Fruit fly (Drosophila melanogaster) whole organism, embryonic: ENCODE results near the gene Gr22c.
A peak's percentile ranks its signal among the peaks of the same experiment; 100 is the strongest.

Source experiments
- Atf-2 ChIP-seq: fragments of 200-800 bp; sonication (Bioruptor generic); optimal IDR thresholded peaks from 2 replicates; lab custom pipeline; 2016; ENCODE audit warnings: missing biosample characterization, missing genetic modification characterization
- BEAF-32 ChIP-seq: fragments of 200-800 bp; sonication (Bioruptor generic); optimal IDR thresholded peaks from 3 replicates; lab custom pipeline; 2017; ENCODE audit warnings: missing biosample characterization, missing genetic modification characterization, mild to moderate bottlenecking, moderate library complexity, missing genetic modification reagents
- Bgb ChIP-seq: fragments of 200-800 bp; sonication (Bioruptor generic); IDR thresholded peaks from 2 replicates; pipeline ENCODE4 v1.3.6; 2022; ENCODE audit warnings: missing biosample characterization, missing genetic modification characterization; ENCODE audit not compliant: partially characterized antibody
- CG13287 ChIP-seq: fragments of 200-800 bp; sonication (Bioruptor generic); IDR thresholded peaks from 2 replicates; pipeline ENCODE4 v1.3.6; 2022; ENCODE audit warnings: missing biosample characterization, missing genetic modification characterization; ENCODE audit not compliant: partially characterized antibody
- CG14710 ChIP-seq: fragments of 200-800 bp; sonication (Bioruptor generic); optimal IDR thresholded peaks from 3 replicates; lab custom pipeline; 2019; ENCODE audit warnings: missing biosample characterization, mild to moderate bottlenecking, missing genetic modification characterization, moderate library complexity
- CG14860 ChIP-seq: fragments of 200-800 bp; sonication (Bioruptor generic); IDR thresholded peaks from 3 replicates; pipeline ENCODE4 v1.3.6; 2022; ENCODE audit warnings: missing biosample characterization, missing genetic modification characterization; ENCODE audit not compliant: partially characterized antibody
- CG15514 ChIP-seq: fragments of 200-800 bp; sonication (Bioruptor generic); optimal IDR thresholded peaks from 3 replicates; lab custom pipeline; 2017; ENCODE audit warnings: missing biosample characterization, missing genetic modification characterization, mild to moderate bottlenecking, moderate library complexity, missing genetic modification reagents
- CG1603 ChIP-seq: fragments of 200-800 bp; sonication (Bioruptor generic); optimal IDR thresholded peaks from 2 replicates; lab custom pipeline; 2019; ENCODE audit warnings: missing biosample characterization, mild to moderate bottlenecking, missing genetic modification characterization, moderate library complexity
- CG16813 ChIP-seq: fragments of 200-800 bp; sonication (Bioruptor generic); IDR thresholded peaks from 3 replicates; pipeline ENCODE4 v1.3.6; 2022; ENCODE audit warnings: missing biosample characterization, missing genetic modification characterization; ENCODE audit not compliant: partially characterized antibody
- CG17912 ChIP-seq: fragments of 200-800 bp; sonication (Bioruptor generic); optimal IDR thresholded peaks from 2 replicates; lab custom pipeline; 2018; ENCODE audit warnings: missing biosample characterization, mild to moderate bottlenecking, missing genetic modification characterization
- CG31441 ChIP-seq: fragments of 200-800 bp; sonication (Bioruptor generic); IDR thresholded peaks from 2 replicates; pipeline ENCODE4 v1.3.6; 2022; ENCODE audit warnings: missing biosample characterization, missing genetic modification characterization
- CG32767 ChIP-seq: fragments of 200-800 bp; sonication (Bioruptor generic); IDR thresholded peaks from 2 replicates; pipeline ENCODE4 v1.3.6; 2022; ENCODE audit warnings: missing biosample characterization, missing genetic modification characterization
- CG42726 ChIP-seq: fragments of 200-800 bp; sonication (Bioruptor generic); IDR thresholded peaks from 2 replicates; pipeline ENCODE4 v1.3.6; 2022; ENCODE audit warnings: missing biosample characterization, missing genetic modification characterization; ENCODE audit not compliant: partially characterized antibody
- CG4360 ChIP-seq: fragments of 200-800 bp; sonication (Bioruptor generic); IDR thresholded peaks from 2 replicates; pipeline ENCODE4 v1.3.6; 2022; ENCODE audit warnings: missing biosample characterization, missing genetic modification characterization
- CG7963 ChIP-seq: fragments of 200-800 bp; sonication (Bioruptor generic); IDR thresholded peaks from 3 replicates; pipeline ENCODE4 v1.3.6; 2022; ENCODE audit warnings: missing biosample characterization, missing genetic modification characterization; ENCODE audit not compliant: partially characterized antibody
- CG8924 ChIP-seq: fragments of 200-800 bp; optimal IDR thresholded peaks from 3 replicates; lab custom pipeline; 2019; ENCODE audit warnings: missing biosample characterization, mild to moderate bottlenecking, missing genetic modification characterization, moderate library complexity
- CG9797 ChIP-seq: fragments of 200-800 bp; sonication (Bioruptor generic); optimal IDR thresholded peaks from 3 replicates; lab custom pipeline; 2018; ENCODE audit warnings: missing biosample characterization, mild to moderate bottlenecking, missing genetic modification characterization
- Doc2 ChIP-seq: fragments of 200-800 bp; sonication (Bioruptor generic); IDR thresholded peaks from 2 replicates; pipeline ENCODE4 v1.3.6; 2022; ENCODE audit warnings: missing biosample characterization, missing genetic modification characterization
- Dp ChIP-seq: fragments of 200-800 bp; sonication (Bioruptor generic); optimal IDR thresholded peaks from 2 replicates; lab custom pipeline; 2018; ENCODE audit warnings: missing biosample characterization, mild to moderate bottlenecking, missing genetic modification characterization, moderate library complexity
- Ets65A ChIP-seq: fragments of 200-800 bp; sonication (Bioruptor generic); peaks from one replicate; lab custom pipeline; 2016; ENCODE audit warnings: missing biosample characterization, missing genetic modification characterization
- HmgZ ChIP-seq: fragments of 200-800 bp; sonication (Bioruptor generic); optimal IDR thresholded peaks from 2 replicates; lab custom pipeline; 2018; ENCODE audit warnings: missing biosample characterization, mild to moderate bottlenecking, missing genetic modification characterization
- NFAT ChIP-seq: fragments of 200-800 bp; sonication (Bioruptor generic); IDR thresholded peaks from 2 replicates; pipeline ENCODE4 v1.3.6; 2022; ENCODE audit warnings: missing biosample characterization, missing genetic modification characterization
- Nf-YC ChIP-seq: fragments of 200-800 bp; optimal IDR thresholded peaks from 3 replicates; lab custom pipeline; 2019; ENCODE audit warnings: missing biosample characterization, mild to moderate bottlenecking, missing genetic modification characterization, moderate library complexity
- Opbp ChIP-seq: fragments of 200-800 bp; sonication (Bioruptor generic); IDR thresholded peaks from 3 replicates; pipeline ENCODE4 v1.3.6; 2022; ENCODE audit warnings: missing biosample characterization, missing genetic modification characterization; ENCODE audit not compliant: partially characterized antibody
- Sin3A ChIP-seq: fragments of >200 bp; optimal IDR thresholded peaks from 2 replicates; lab custom pipeline; 2018
- Sox100B ChIP-seq: fragments of 200-800 bp; sonication (Bioruptor generic); optimal IDR thresholded peaks from 3 replicates; lab custom pipeline; 2018; ENCODE audit warnings: missing biosample characterization, mild to moderate bottlenecking, missing genetic modification characterization
- Sry-β ChIP-seq: fragments of 200-800 bp; sonication (Bioruptor generic); optimal IDR thresholded peaks from 2 replicates; lab custom pipeline; 2018; ENCODE audit warnings: missing biosample characterization, mild to moderate bottlenecking, missing genetic modification characterization, moderate library complexity
- Sry-δ ChIP-seq: fragments of 200-800 bp; sonication (Bioruptor generic); optimal IDR thresholded peaks from 2 replicates; lab custom pipeline; 2016; ENCODE audit warnings: missing biosample characterization, missing genetic modification characterization
- amos ChIP-seq: fragments of 200-800 bp; sonication (Bioruptor generic); IDR thresholded peaks from 2 replicates; pipeline ENCODE4 v1.3.6; 2022; ENCODE audit warnings: missing biosample characterization, missing genetic modification characterization; ENCODE audit not compliant: partially characterized antibody
- ato ChIP-seq: fragments of 200-800 bp; sonication (Bioruptor generic); IDR thresholded peaks from 2 replicates; pipeline ENCODE4 v1.3.6; 2022; ENCODE audit warnings: missing biosample characterization, missing genetic modification characterization; ENCODE audit not compliant: partially characterized antibody
- dimm ChIP-seq: fragments of 200-800 bp; sonication (Bioruptor generic); IDR thresholded peaks from 2 replicates; pipeline ENCODE4 v1.3.6; 2022; ENCODE audit warnings: missing biosample characterization, missing genetic modification characterization
- dmrt99B ChIP-seq: fragments of 200-800 bp; sonication (Bioruptor generic); optimal IDR thresholded peaks from 2 replicates; lab custom pipeline; 2018; ENCODE audit warnings: missing biosample characterization, mild to moderate bottlenecking, missing genetic modification characterization, moderate library complexity
- dpn ChIP-seq, 2 experiments: fragments of 200-800 bp; sonication (Bioruptor generic); optimal IDR thresholded peaks; 3 replicates each; lab custom pipeline; 2016; ENCODE audit warnings: missing biosample characterization in 2 of 2, missing genetic modification characterization in 2 of 2
- hb ChIP-seq: fragments of 200-800 bp; sonication (Bioruptor generic); IDR thresholded peaks from 3 replicates; pipeline ENCODE4 v1.3.6; 2022; ENCODE audit warnings: missing biosample characterization, missing genetic modification characterization; ENCODE audit not compliant: partially characterized antibody
- hbn ChIP-seq: fragments of 200-800 bp; sonication (Bioruptor generic); IDR thresholded peaks from 2 replicates; pipeline ENCODE4 v1.3.6; 2022; ENCODE audit warnings: missing biosample characterization, missing genetic modification characterization; ENCODE audit not compliant: partially characterized antibody
- jigr1 ChIP-seq: fragments of 200-800 bp; sonication (Bioruptor generic); IDR thresholded peaks from 3 replicates; pipeline ENCODE4 v1.3.6; 2022; ENCODE audit warnings: missing biosample characterization, missing genetic modification characterization
- knrl ChIP-seq: fragments of 200-800 bp; sonication (Bioruptor generic); IDR thresholded peaks from 3 replicates; pipeline ENCODE4 v1.3.6; 2022; ENCODE audit warnings: missing biosample characterization, missing genetic modification characterization; ENCODE audit not compliant: partially characterized antibody
- lbe ChIP-seq: fragments of 200-800 bp; sonication (Bioruptor generic); optimal IDR thresholded peaks from 2 replicates; lab custom pipeline; 2016; ENCODE audit warnings: missing biosample characterization, mild to moderate bottlenecking, missing genetic modification characterization
- nau ChIP-seq: fragments of 200-800 bp; sonication (Bioruptor generic); optimal IDR thresholded peaks from 3 replicates; lab custom pipeline; 2017; ENCODE audit warnings: missing biosample characterization, mild to moderate bottlenecking, missing genetic modification characterization, missing genetic modification reagents
- otp ChIP-seq: fragments of 200-800 bp; sonication (Bioruptor generic); IDR thresholded peaks from 3 replicates; pipeline ENCODE4, ENCODE4 v1.3.6; 2022; ENCODE audit warnings: missing biosample characterization, missing genetic modification characterization
- psq ChIP-seq: fragments of 200-800 bp; sonication (Bioruptor generic); optimal IDR thresholded peaks from 2 replicates; lab custom pipeline; 2017; ENCODE audit warnings: missing biosample characterization, missing genetic modification characterization
- pzg ChIP-seq: fragments of 200-800 bp; sonication (Bioruptor generic); optimal IDR thresholded peaks from 3 replicates; lab custom pipeline; 2018; ENCODE audit warnings: missing biosample characterization, mild to moderate bottlenecking, missing genetic modification characterization, moderate library complexity
- sna ChIP-seq: fragments of 200-800 bp; sonication (Bioruptor generic); IDR thresholded peaks from 2 replicates; pipeline ENCODE4 v1.3.6; 2022; ENCODE audit warnings: missing biosample characterization, missing genetic modification characterization; ENCODE audit not compliant: partially characterized antibody
- stwl ChIP-seq: fragments of 200-800 bp; sonication (Bioruptor generic); optimal IDR thresholded peaks from 3 replicates; lab custom pipeline; 2018; ENCODE audit warnings: missing biosample characterization, mild to moderate bottlenecking, missing genetic modification characterization, moderate library complexity
- trem ChIP-seq: fragments of 200-800 bp; optimal IDR thresholded peaks from 3 replicates; lab custom pipeline; 2019; ENCODE audit warnings: missing biosample characterization, mild to moderate bottlenecking, missing genetic modification characterization, moderate library complexity
- tup ChIP-seq: fragments of 200-800 bp; sonication (Bioruptor generic); optimal IDR thresholded peaks from 2 replicates; lab custom pipeline; 2016; ENCODE audit warnings: missing biosample characterization, mild to moderate bottlenecking, missing genetic modification characterization, moderate library complexity
- unc-4 ChIP-seq: fragments of 200-800 bp; sonication (Bioruptor generic); IDR thresholded peaks from 2 replicates; pipeline ENCODE4 v1.3.6; 2022; ENCODE audit warnings: missing biosample characterization, missing genetic modification characterization; ENCODE audit not compliant: partially characterized antibody
- zen2 ChIP-seq: fragments of 200-800 bp; sonication (Bioruptor generic); IDR thresholded peaks from 3 replicates; pipeline ENCODE4 v1.3.6; 2022; ENCODE audit warnings: missing biosample characterization, missing genetic modification characterization; ENCODE audit not compliant: partially characterized antibody
- zfh2 ChIP-seq: fragments of 200-800 bp; sonication (Bioruptor generic); optimal IDR thresholded peaks from 2 replicates; lab custom pipeline; 2016; ENCODE audit warnings: missing biosample characterization, missing genetic modification characterization

Gr22c gene

DNA sequence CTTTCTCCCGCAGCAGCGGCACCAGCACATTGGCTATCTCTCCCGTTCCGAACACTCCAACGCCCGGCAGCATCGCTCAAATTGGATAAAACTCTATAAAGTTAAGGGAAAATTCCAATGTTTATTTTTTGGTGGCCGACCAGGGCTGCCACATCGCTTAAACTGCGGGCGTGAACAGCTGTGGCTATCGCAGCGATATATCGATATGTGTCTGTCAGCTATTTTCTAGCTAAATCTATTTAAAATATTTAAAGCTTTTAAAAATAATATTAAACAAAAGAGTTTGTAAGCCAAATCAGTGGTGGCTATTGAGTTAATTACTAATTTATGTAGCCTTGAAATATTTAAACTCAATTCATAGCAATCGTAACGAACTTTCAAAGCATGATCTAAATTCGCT lies 39.7 kb downstream of the Gr22c start, which contains the start of the genes CG17712 and CG17648 (continued):
- TF ChIP-seq CG16813 = peak; percentile 82
- TF ChIP-seq otp (GFP tag; lab: Robert Waterston, UW) = no peak
- TF ChIP-seq Sry-β (GFP tag; lab: Kevin White, UChicago) = peak; percentile 82
- peak; percentile 81 for TF ChIP-seq BEAF-32 (GFP tag; lab: Kevin White, UChicago)
- TF ChIP-seq psq (GFP tag; lab: Kevin White, UChicago) = no peak
- TF ChIP-seq knrl = peak; percentile 85
- peak; percentile 71; the same call in 2 of the 3 replicates for TF ChIP-seq CG7963 (GFP tag; lab: Robert Waterston, UW)
- TF ChIP-seq ato (GFP tag; lab: Robert Waterston, UW) = peak; percentile 70
- no peak for TF ChIP-seq CG1603 (tag; lab: Kevin White, UChicago)
- TF ChIP-seq Nf-YC = no peak
- TF ChIP-seq Ets65A (GFP tag; lab: Kevin White, UChicago) = peak; percentile 5
- TF ChIP-seq Bgb (GFP tag; lab: Robert Waterston, UW) = peak; percentile 84
- TF ChIP-seq CG42726 (GFP tag; lab: Robert Waterston, UW) = peak; percentile 79
- peak; percentile 80 for TF ChIP-seq hbn (GFP tag; lab: Robert Waterston, UW)
- TF ChIP-seq Doc2 = no peak
- peak; percentile 90 for TF ChIP-seq CG13287 (GFP tag; lab: Robert Waterston, UW)
- TF ChIP-seq CG31441 (GFP tag; lab: Robert Waterston, UW) = 0 out of 2 replicates have a peak, but pooled peaks have one; percentile 19
- TF ChIP-seq stwl (tag; lab: Kevin White, UChicago) = peak; percentile 86
- peak; percentile 80 for TF ChIP-seq sna (GFP tag; lab: Robert Waterston, UW)
- peak; percentile 83 for TF ChIP-seq unc-4 (GFP tag; lab: Robert Waterston, UW)
- peak; percentile 63 for TF ChIP-seq trem (tag; lab: Kevin White, UChicago)
- no peak for TF ChIP-seq nau (GFP tag; lab: Kevin White, UChicago)
- TF ChIP-seq hb (GFP tag; lab: Robert Waterston, UW) = 0 out of 3 replicates have a peak, but pooled peaks have one; percentile 26
- no peak for TF ChIP-seq CG17912 (GFP tag; lab: Kevin White, UChicago)
- TF ChIP-seq tup (GFP tag; lab: Kevin White, UChicago) = no peak
- TF ChIP-seq CG32767 (GFP tag; lab: Robert Waterston, UW) = no peak
- peak; percentile 71; the same call in 2 of the 3 replicates for TF ChIP-seq zen2 (GFP tag; lab: Robert Waterston, UW)
- TF ChIP-seq Sry-δ = peak; percentile 62
- no peak for TF ChIP-seq CG8924 (tag; lab: Kevin White, UChicago)
- TF ChIP-seq NFAT (GFP tag; lab: Robert Waterston, UW) = peak; percentile 38; the same call in 1 of the 2 replicates
- no peak for TF ChIP-seq Atf-2 (GFP tag; lab: Kevin White, UChicago)
- peak; percentile 45; the same call in 1 of the 3 replicates for TF ChIP-seq jigr1 (GFP tag; lab: Robert Waterston, UW)
- no peak for TF ChIP-seq Sox100B
- TF ChIP-seq CG14860 (GFP tag; lab: Robert Waterston, UW) = peak; percentile 64
- peak; percentile 88 for TF ChIP-seq amos (GFP tag; lab: Robert Waterston, UW)
- TF ChIP-seq CG14710 = peak; percentile 16
- peak; percentile 84 for TF ChIP-seq Opbp (GFP tag; lab: Robert Waterston, UW)
- no peak for TF ChIP-seq dimm (GFP tag; lab: Robert Waterston, UW)
- peak; percentile 44 for TF ChIP-seq Dp (GFP tag; lab: Kevin White, UChicago)
- TF ChIP-seq CG15514 = peak; percentile 26
- TF ChIP-seq dmrt99B (tag; lab: Kevin White, UChicago) = no peak
- TF ChIP-seq lbe (GFP tag; lab: Kevin White, UChicago) = no peak
- no peak for TF ChIP-seq dpn (GFP tag; optimal IDR thresholded peaks at IDR 0.05; lab: Kevin White, UChicago)
- TF ChIP-seq pzg (GFP tag; lab: Kevin White, UChicago) = peak; percentile 52
- no peak for TF ChIP-seq HmgZ (tag; lab: Kevin White, UChicago)
- TF ChIP-seq CG9797 (GFP tag; lab: Kevin White, UChicago) = no peak
- TF ChIP-seq CG4360 = no peak
- peak; percentile 17 for TF ChIP-seq Sin3A (lab: Kevin White, UChicago)
- no peak for TF ChIP-seq zfh2 (GFP tag; lab: Kevin White, UChicago)
